Worm (Caenorhabditis elegans): ENCODE measurements around the gene B0198.3.

- TF ChIP-seq F13H6.1 (tag; optimal IDR thresholded peaks at IDR 0.05) (no peak), odd-2 (tag; optimal IDR thresholded peaks at IDR 0.05) (no peak), ama-1 (optimal IDR thresholded peaks at IDR 0.05) (no peak), T23F11.4 (GFP tag; optimal IDR thresholded peaks at IDR 0.05) (no peak), K02D7.2 (tag; optimal IDR thresholded peaks at IDR 0.05) (no peak), pha-4 (tag; optimal IDR thresholded peaks at IDR 0.05) (no peak), dmd-4 (tag; optimal IDR thresholded peaks at IDR 0.05; ENCODE audit: borderline replicate concordance) (no peak)
Observed at ce11 chrX:12068250-12068649, 11.4 kb upstream of the B0198.3 start, which contains the start of gene lgc-24.
